Worm (Caenorhabditis elegans) whole organism, L4 larva: ENCODE measurements around the gene F57F5.3.
A peak's percentile ranks its signal among the peaks of the same experiment; 100 is the strongest.

Source experiments
- D1046.2 ChIP-seq: fragments of 200-800 bp; sonication (Bioruptor generic); IDR thresholded peaks from 2 replicates; pipeline ENCODE4 v1.3.6; 2022; ENCODE audit warnings: missing genetic modification characterization, missing compliant biosample characterization
- F37D6.2 ChIP-seq: sonication (generic microtip); optimal IDR thresholded peaks from 2 replicates; lab custom pipeline; 2016; ENCODE audit warnings: mild to moderate bottlenecking, missing genetic modification characterization, missing compliant biosample characterization
- T26A8.4 ChIP-seq: fragments of 200-800 bp; sonication (Bioruptor generic); IDR thresholded peaks from 2 replicates; pipeline ENCODE4 v1.3.6; 2022; ENCODE audit warnings: missing genetic modification characterization, missing compliant biosample characterization
- Y5F2A.4 ChIP-seq: fragments of 200-800 bp; sonication (Bioruptor generic); optimal IDR thresholded peaks from 2 replicates; lab custom pipeline; 2018; ENCODE audit warnings: mild to moderate bottlenecking, missing genetic modification characterization, missing compliant biosample characterization
- Y75B8A.6 ChIP-seq: fragments of 200-800 bp; sonication (Bioruptor generic); IDR thresholded peaks from 2 replicates; pipeline ENCODE4 v1.3.6; 2022; ENCODE audit warnings: missing genetic modification reagents, missing genetic modification characterization, missing compliant biosample characterization
- ZK337.2 ChIP-seq: fragments of 200-800 bp; sonication (Bioruptor generic); IDR thresholded peaks from 2 replicates; pipeline ENCODE4 v1.3.6; 2022; ENCODE audit warnings: missing genetic modification reagents, missing genetic modification characterization, missing compliant biosample characterization
- aha-1 ChIP-seq: fragments of 150-350 bp; peaks from one replicate; lab custom pipeline; 2014; ENCODE audit warnings: missing biosample characterization, missing genetic modification characterization
- aly-2 ChIP-seq: sonication (generic microtip); optimal IDR thresholded peaks from 2 replicates; lab custom pipeline; 2018; ENCODE audit warnings: missing biosample characterization, missing genetic modification characterization
- arid-1 ChIP-seq: fragments of 200-800 bp; sonication (Bioruptor generic); conservative IDR thresholded peaks from 2 replicates; pipeline ENCODE4 v1.3.6; 2022; ENCODE audit warnings: missing genetic modification reagents, missing genetic modification characterization, missing compliant biosample characterization
- ceh-28 ChIP-seq: fragments of 150-350 bp; optimal IDR thresholded peaks from 2 replicates; lab custom pipeline; 2014; ENCODE audit warnings: missing biosample characterization, missing genetic modification reagents, missing genetic modification characterization
- ceh-44 ChIP-seq: fragments of 200-800 bp; sonication (Bioruptor generic); IDR thresholded peaks from 2 replicates; pipeline ENCODE4 v1.3.6; 2022; ENCODE audit warnings: missing genetic modification reagents, missing genetic modification characterization, missing compliant biosample characterization
- ceh-82 ChIP-seq: sonication (generic microtip); optimal IDR thresholded peaks from 2 replicates; lab custom pipeline; 2017; ENCODE audit warnings: missing biosample characterization, missing genetic modification characterization
- cey-2 ChIP-seq: sonication (generic microtip); optimal IDR thresholded peaks from 3 replicates; lab custom pipeline; 2017; ENCODE audit warnings: missing genetic modification characterization, mild to moderate bottlenecking, missing compliant biosample characterization, antibody characterized with exemption, borderline replicate concordance; ENCODE audit not compliant: insufficient read depth
- ctbp-1 ChIP-seq: fragments of 200-800 bp; sonication (Bioruptor generic); IDR thresholded peaks from 2 replicates; pipeline ENCODE4 v1.3.6; 2022; ENCODE audit warnings: missing genetic modification reagents, missing genetic modification characterization, missing compliant biosample characterization
- daf-8 ChIP-seq: fragments of 200-800 bp; sonication (Bioruptor generic); IDR thresholded peaks from 2 replicates; pipeline ENCODE4 v1.3.6; 2022; ENCODE audit warnings: missing genetic modification characterization, missing compliant biosample characterization
- dmd-9 ChIP-seq: fragments of 200-800 bp; sonication (Bioruptor generic); IDR thresholded peaks from 2 replicates; pipeline ENCODE4 v1.3.6; 2022; ENCODE audit warnings: missing genetic modification reagents, missing genetic modification characterization, missing compliant biosample characterization
- dpl-1 ChIP-seq: fragments of 150-350 bp; optimal IDR thresholded peaks from 2 replicates; lab custom pipeline; 2014; ENCODE audit warnings: missing biosample characterization, missing genetic modification reagents, missing genetic modification characterization
- dve-1 ChIP-seq: sonication (generic microtip); optimal IDR thresholded peaks from 2 replicates; lab custom pipeline; 2017; ENCODE audit warnings: antibody characterized with exemption, mild to moderate bottlenecking, missing genetic modification characterization, missing compliant biosample characterization; ENCODE audit not compliant: insufficient read depth
- egl-27 ChIP-seq: sonication (generic microtip); optimal IDR thresholded peaks from 3 replicates; lab custom pipeline; 2017; ENCODE audit warnings: missing biosample characterization, missing genetic modification reagents, missing genetic modification characterization
- egl-43 ChIP-seq: fragments of 200-800 bp; sonication (Bioruptor generic); IDR thresholded peaks from 2 replicates; pipeline ENCODE4 v1.3.6; 2022; ENCODE audit warnings: missing genetic modification reagents, missing genetic modification characterization, missing compliant biosample characterization
- fkh-10 ChIP-seq: fragments of 150-350 bp; optimal IDR thresholded peaks from 2 replicates; lab custom pipeline; 2014; ENCODE audit warnings: missing biosample characterization, missing genetic modification reagents, missing genetic modification characterization
- gei-8 ChIP-seq: fragments of 200-800 bp; sonication (Bioruptor generic); optimal IDR thresholded peaks from 2 replicates; lab custom pipeline; 2018; ENCODE audit warnings: mild to moderate bottlenecking, missing genetic modification characterization, missing compliant biosample characterization
- hif-1 ChIP-seq, 2 experiments: sonication (generic microtip); optimal IDR thresholded peaks; 2 replicates each; lab custom pipeline; 2016 to 2017; ENCODE audit warnings: missing compliant biosample characterization in 2 of 2, missing genetic modification characterization in 2 of 2, missing genetic modification reagents in 2 of 2, missing genotype in 2 of 2, mild to moderate bottlenecking in 1 of 2
- hlh-11 ChIP-seq: fragments of 200-800 bp; sonication (Bioruptor generic); optimal IDR thresholded peaks from 2 replicates; lab custom pipeline; 2018; ENCODE audit warnings: mild to moderate bottlenecking, missing genetic modification characterization, missing compliant biosample characterization
- hlh-30 ChIP-seq: sonication (generic microtip); optimal IDR thresholded peaks from 2 replicates; lab custom pipeline; 2017; ENCODE audit warnings: antibody characterized with exemption, mild to moderate bottlenecking, missing genetic modification characterization, missing compliant biosample characterization; ENCODE audit not compliant: insufficient read depth
- hmg-1.1 ChIP-seq: fragments of 200-800 bp; sonication (Bioruptor generic); IDR thresholded peaks from 2 replicates; pipeline ENCODE4 v1.3.6; 2022; ENCODE audit warnings: missing genetic modification reagents, missing genetic modification characterization, missing compliant biosample characterization
- jun-1 ChIP-seq: fragments of 150-350 bp; optimal IDR thresholded peaks from 2 replicates; lab custom pipeline; 2014; ENCODE audit warnings: missing biosample characterization, missing genetic modification reagents, missing genetic modification characterization
- lim-7 ChIP-seq: fragments of 200-800 bp; sonication (Bioruptor generic); IDR thresholded peaks from 2 replicates; pipeline ENCODE4 v1.3.6; 2022; ENCODE audit warnings: missing genetic modification characterization, missing compliant biosample characterization
- lin-15B ChIP-seq: fragments of 150-350 bp; sonication (generic microtip); optimal IDR thresholded peaks from 3 replicates; lab custom pipeline; 2014; ENCODE audit warnings: missing biosample characterization, missing genetic modification characterization
- lin-38 ChIP-seq: fragments of 200-800 bp; sonication (Bioruptor generic); IDR thresholded peaks from 2 replicates; pipeline ENCODE4 v1.3.6; 2022; ENCODE audit warnings: missing genetic modification reagents, missing genetic modification characterization, missing compliant biosample characterization
- lin-39 ChIP-seq: fragments of 150-350 bp; optimal IDR thresholded peaks from 2 replicates; lab custom pipeline; 2014; ENCODE audit warnings: missing biosample characterization, missing genetic modification reagents, missing genetic modification characterization
- lsy-2 ChIP-seq, 2 experiments: fragments of 150-350 bp in 1 of 2; sonication (generic microtip) in 1 of 2; optimal IDR thresholded peaks; 2 replicates each; lab custom pipeline; 2014 to 2017; ENCODE audit warnings: missing biosample characterization in 2 of 2, missing genetic modification characterization in 2 of 2
- mxl-3 ChIP-seq: fragments of 200-800 bp; sonication (Bioruptor generic); optimal IDR thresholded peaks from 2 replicates; lab custom pipeline; 2018; ENCODE audit warnings: mild to moderate bottlenecking, missing genetic modification characterization, missing compliant biosample characterization
- nhr-10 ChIP-seq: fragments of 150-350 bp; optimal IDR thresholded peaks from 2 replicates; lab custom pipeline; 2014; ENCODE audit warnings: missing biosample characterization, missing genetic modification characterization
- nhr-111 ChIP-seq: fragments of 200-800 bp; sonication (Bioruptor generic); optimal IDR thresholded peaks from 2 replicates; lab custom pipeline; 2018; ENCODE audit warnings: mild to moderate bottlenecking, missing genetic modification characterization, missing compliant biosample characterization
- nhr-25 ChIP-seq: sonication (generic microtip); optimal IDR thresholded peaks from 2 replicates; lab custom pipeline; 2017; ENCODE audit warnings: missing genetic modification characterization, mild to moderate bottlenecking, missing compliant biosample characterization, antibody characterized with exemption, moderate library complexity, borderline replicate concordance; ENCODE audit not compliant: insufficient read depth
- nhr-6 ChIP-seq: fragments of 150-350 bp; optimal IDR thresholded peaks from 2 replicates; lab custom pipeline; 2014; ENCODE audit warnings: missing biosample characterization, missing genetic modification characterization
- nhr-76 ChIP-seq: fragments of 150-350 bp; optimal IDR thresholded peaks from 2 replicates; lab custom pipeline; 2014; ENCODE audit warnings: missing biosample characterization, missing genetic modification characterization
- nhr-77 ChIP-seq: fragments of 150-350 bp; optimal IDR thresholded peaks from 2 replicates; lab custom pipeline; 2014; ENCODE audit warnings: missing biosample characterization, missing genetic modification characterization
- pha-4 ChIP-seq, 2 experiments: fragments of 150-350 bp in 1 of 2; fragments of 200-800 bp in 1 of 2; sonication (Bioruptor generic) in 1 of 2; IDR thresholded peaks in 1 of 2; optimal IDR thresholded peaks in 1 of 2; 2 replicates each; pipeline versions ENCODE4 v1.3.6 to Lab custom; 2014 to 2022; ENCODE audit warnings: missing genetic modification characterization in 2 of 2, missing genetic modification reagents in 2 of 2, missing biosample characterization in 1 of 2, missing compliant biosample characterization in 1 of 2
- php-3 ChIP-seq: fragments of 200-800 bp; sonication (Bioruptor generic); IDR thresholded peaks from 2 replicates; pipeline ENCODE4 v1.3.6; 2022; ENCODE audit warnings: missing genetic modification reagents, missing genetic modification characterization, missing compliant biosample characterization
- unc-62 ChIP-seq, 3 experiments: fragments of 150-350 bp in 1 of 3; sonication (generic microtip); optimal IDR thresholded peaks in 2 of 3; peaks in 1 of 3; 1 replicate in 1 of 3; 2 replicates in 2 of 3; lab custom pipeline; 2014 to 2017; ENCODE audit warnings: missing biosample characterization in 3 of 3, missing genetic modification characterization in 3 of 3, missing genetic modification reagents in 3 of 3, missing genotype in 1 of 3
- vab-7 ChIP-seq: fragments of 200-800 bp; sonication (Bioruptor generic); IDR thresholded peaks from 2 replicates; pipeline ENCODE4 v1.3.6; 2022; ENCODE audit warnings: missing genetic modification reagents, missing genetic modification characterization, missing compliant biosample characterization
- zag-1 ChIP-seq: fragments of 150-350 bp; optimal IDR thresholded peaks from 2 replicates; lab custom pipeline; 2014; ENCODE audit warnings: missing biosample characterization, missing genetic modification characterization
- zfp-2 ChIP-seq: sonication (generic microtip); optimal IDR thresholded peaks from 2 replicates; lab custom pipeline; 2016; ENCODE audit warnings: mild to moderate bottlenecking, missing genetic modification characterization, missing compliant biosample characterization
- zfp-3 ChIP-seq: fragments of 200-800 bp; sonication (Bioruptor generic); conservative IDR thresholded peaks from 2 replicates; pipeline ENCODE4 v1.3.6; 2022; ENCODE audit warnings: missing genetic modification reagents, missing genetic modification characterization, missing compliant biosample characterization

Gene F57F5.3

DNA sequence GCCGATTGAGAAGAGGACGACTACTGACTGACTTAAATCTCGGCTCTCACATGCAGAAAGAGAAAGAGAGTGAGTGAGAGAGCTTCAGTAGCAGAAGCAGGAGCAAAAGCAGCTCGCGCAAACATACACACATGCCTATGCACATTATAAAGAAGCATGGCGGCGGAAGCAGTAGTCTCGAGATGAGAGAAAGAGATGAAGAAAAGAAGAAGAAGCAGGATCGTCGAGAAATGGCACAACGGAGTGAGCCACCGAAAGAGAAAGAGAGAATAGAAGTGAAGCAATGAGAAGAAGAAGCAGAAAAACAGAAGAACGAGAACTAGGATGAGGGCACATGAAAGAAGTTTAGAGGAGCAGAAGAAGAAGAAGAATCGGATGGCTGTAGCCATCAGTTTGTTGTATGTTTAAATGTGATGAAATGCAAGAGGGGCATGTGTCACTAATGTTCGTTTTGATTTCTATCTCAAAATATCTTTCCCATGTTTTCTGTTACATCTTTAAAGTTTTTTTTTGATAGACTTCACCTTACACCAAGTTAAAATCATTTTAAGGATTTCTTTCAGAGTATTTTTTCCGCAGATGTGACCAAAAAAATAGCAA lies 20.6 kb upstream of the F57F5.3 start (continued):
- TF ChIP-seq ctbp-1 (GFP tag; lab: Robert Waterston, UW) (peak; percentile 81), ceh-82 (tag; lab: Kevin White, UChicago) (no peak), nhr-77 (no peak), fkh-10 (peak; percentile 93), nhr-10 (tag; lab: Kevin White, UChicago) (no peak), lim-7 (GFP tag; lab: Robert Waterston, UW) (no peak), arid-1 (GFP tag; lab: Robert Waterston, UW) (no peak), zag-1 (tag; lab: Kevin White, UChicago) (no peak), dmd-9 (GFP tag; lab: Robert Waterston, UW) (no peak), vab-7 (GFP tag; lab: Robert Waterston, UW) (peak; percentile 24; the same call in 1 of the 2 replicates), zfp-2 (tag; lab: Kevin White, UChicago) (no peak), aly-2 (tag; lab: Kevin White, UChicago) (no peak), hlh-30 (tag; lab: Kevin White, UChicago) (peak; percentile 86), egl-43 (GFP tag; lab: Robert Waterston, UW) (no peak; the same call in 1 of the 2 replicates), dve-1 (tag; lab: Kevin White, UChicago) (peak; percentile 3), ceh-44 (GFP tag; lab: Robert Waterston, UW) (no peak), F37D6.2 (tag; lab: Kevin White, UChicago) (peak; percentile 59), lin-39 (tag; lab: Kevin White, UChicago) (no peak), lin-15B (tag; lab: Kevin White, UChicago) (no peak), pha-4 (GFP tag; IDR thresholded peaks at IDR 0.05; lab: Robert Waterston, UW) (no peak), pha-4 (tag; optimal IDR thresholded peaks at IDR 0.05; lab: Kevin White, UChicago) (no peak), lsy-2 (tag; optimal IDR thresholded peaks at IDR 0.05; lab: Kevin White, UChicago) (peak; percentile 28 to 49), dpl-1 (GFP tag; lab: Kevin White, UChicago) (no peak), zfp-3 (GFP tag; lab: Robert Waterston, UW) (no peak), nhr-76 (tag; lab: Kevin White, UChicago) (no peak), mxl-3 (GFP tag; lab: Kevin White, UChicago) (no peak), aha-1 (tag; lab: Kevin White, UChicago) (no peak), unc-62 (GFP tag; optimal IDR thresholded peaks at IDR 0.05 in 1 of 2; lab: Kevin White, UChicago) (peak in 1 of 2 experiments; percentile 89), unc-62 (tag; optimal IDR thresholded peaks at IDR 0.05; lab: Kevin White, UChicago) (no peak), nhr-111 (GFP tag; lab: Kevin White, UChicago) (no peak), lin-38 (GFP tag; lab: Robert Waterston, UW) (no peak), php-3 (GFP tag; lab: Robert Waterston, UW) (no peak), ZK337.2 (no peak), Y75B8A.6 (GFP tag; lab: Robert Waterston, UW) (no peak), jun-1 (no peak), egl-27 (tag; lab: Kevin White, UChicago) (no peak), nhr-6 (tag; lab: Kevin White, UChicago) (peak; percentile 39), T26A8.4 (GFP tag; lab: Robert Waterston, UW) (no peak), hmg-1.1 (GFP tag; lab: Robert Waterston, UW) (peak; percentile 68), D1046.2 (no peak), Y5F2A.4 (GFP tag; lab: Kevin White, UChicago) (no peak), hlh-11 (tag; lab: Kevin White, UChicago) (peak; percentile 25), gei-8 (GFP tag; lab: Kevin White, UChicago) (no peak), nhr-25 (tag; lab: Kevin White, UChicago) (no peak), cey-2 (tag; lab: Kevin White, UChicago) (no peak), daf-8 (no peak), hif-1 (tag; optimal IDR thresholded peaks at IDR 0.05; lab: Kevin White, UChicago) (peak in 1 of 2 experiments; percentile 5), ceh-28 (tag; lab: Kevin White, UChicago) (no peak)
- TF ChIP-seq, all 104 proteins: peak for 18
